Worm (Caenorhabditis elegans) whole organism, late embryonic: ENCODE data around the gene sax-2.

Experiments used
- F13H6.1 ChIP-seq: sonication (generic microtip); optimal IDR thresholded peaks from 2 replicates; lab custom pipeline; 2016; ENCODE audit warnings: missing genetic modification characterization, missing compliant biosample characterization
- ahr-1 ChIP-seq: sonication (generic microtip); optimal IDR thresholded peaks from 2 replicates; lab custom pipeline; 2016; ENCODE audit warnings: missing genetic modification characterization, missing compliant biosample characterization
- ama-1 ChIP-seq: fragments of 150-350 bp; optimal IDR thresholded peaks from 2 replicates; lab custom pipeline; 2014
- hlh-13 ChIP-seq: fragments of 200-800 bp; sonication (Bioruptor generic); optimal IDR thresholded peaks from 2 replicates; lab custom pipeline; 2018; ENCODE audit warnings: mild to moderate bottlenecking, missing genetic modification characterization, missing compliant biosample characterization
- hlh-15 ChIP-seq: sonication (generic microtip); optimal IDR thresholded peaks from 2 replicates; lab custom pipeline; 2016; ENCODE audit warnings: missing genetic modification characterization, missing compliant biosample characterization
- hlh-30 ChIP-seq: sonication (generic microtip); optimal IDR thresholded peaks from 2 replicates; lab custom pipeline; 2017; ENCODE audit warnings: antibody characterized with exemption, missing genetic modification characterization, missing compliant biosample characterization; ENCODE audit not compliant: insufficient read depth
- nhr-11 ChIP-seq: fragments of 150-350 bp; optimal IDR thresholded peaks from 2 replicates; lab custom pipeline; 2014; ENCODE audit warnings: missing biosample characterization, missing genetic modification characterization
- pha-4 ChIP-seq: fragments of 150-350 bp; optimal IDR thresholded peaks from 2 replicates; lab custom pipeline; 2018; ENCODE audit warnings: missing biosample characterization, missing genetic modification reagents, missing genetic modification characterization
- pros-1 ChIP-seq: fragments of 150-350 bp; optimal IDR thresholded peaks from 2 replicates; lab custom pipeline; 2014; ENCODE audit warnings: missing biosample characterization, missing genetic modification reagents, missing genetic modification characterization
- unc-42 ChIP-seq: sonication (generic microtip); optimal IDR thresholded peaks from 2 replicates; lab custom pipeline; 2016; ENCODE audit warnings: missing genotype, missing genetic modification characterization, missing compliant biosample characterization
- unc-55 ChIP-seq: sonication (generic microtip); optimal IDR thresholded peaks from 2 replicates; lab custom pipeline; 2017; ENCODE audit warnings: missing biosample characterization, missing genetic modification reagents, missing genetic modification characterization
- unc-86 ChIP-seq: sonication (generic microtip); optimal IDR thresholded peaks from 2 replicates; lab custom pipeline; 2016; ENCODE audit warnings: missing genetic modification characterization, missing compliant biosample characterization
- zip-5 ChIP-seq: sonication (generic microtip); optimal IDR thresholded peaks from 2 replicates; lab custom pipeline; 2016; ENCODE audit warnings: missing genetic modification characterization, missing compliant biosample characterization

DNA sequence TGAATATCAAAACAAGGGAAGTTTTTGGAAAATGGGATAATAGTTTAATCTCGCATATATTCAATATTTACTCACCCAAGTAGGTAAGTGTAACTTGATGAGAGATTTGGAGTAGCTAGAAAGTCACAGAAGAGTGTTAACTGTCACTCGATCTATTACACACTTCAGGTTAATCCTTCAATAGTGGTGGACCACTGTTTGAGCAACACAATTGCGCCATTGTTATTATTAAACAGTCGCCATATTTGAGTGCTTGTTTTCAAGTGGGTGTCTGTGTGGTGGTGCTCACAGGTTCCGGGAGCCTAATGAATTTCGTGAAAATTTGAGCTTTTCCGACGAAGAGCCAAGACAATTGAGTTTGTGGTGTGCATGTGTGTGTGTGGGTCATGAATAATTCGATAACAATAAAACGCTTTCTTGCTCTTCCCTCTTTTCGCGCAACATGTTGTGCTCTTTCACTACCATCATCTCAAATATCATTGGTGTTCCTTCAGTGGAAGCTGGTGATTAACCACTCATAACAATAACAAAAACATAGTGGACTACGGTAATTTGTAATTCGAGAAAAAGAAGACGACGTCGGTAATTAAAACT lies 29.5 kb downstream of the sax-2 start:
- TF ChIP-seq F13H6.1 (tag; lab: Kevin White, UChicago) (no peak), nhr-11 (tag; lab: Kevin White, UChicago) (no peak), hlh-30 (tag; lab: Kevin White, UChicago) (no peak), pros-1 (no peak), unc-86 (tag; lab: Kevin White, UChicago) (no peak), pha-4 (tag; lab: Kevin White, UChicago) (no peak), unc-55 (GFP tag; lab: Kevin White, UChicago) (no peak), unc-42 (tag; lab: Kevin White, UChicago) (peak; percentile 89), ahr-1 (tag; lab: Kevin White, UChicago) (no peak), hlh-15 (tag; lab: Kevin White, UChicago) (no peak), ama-1 (lab: Kevin White, UChicago) (no peak), zip-5 (no peak), hlh-13 (no peak)
